Worm (Caenorhabditis elegans): ENCODE results near the gene miga-1.
A peak's percentile ranks its signal among the peaks of the same experiment; 100 is the strongest.

miga-1 gene

DNA sequence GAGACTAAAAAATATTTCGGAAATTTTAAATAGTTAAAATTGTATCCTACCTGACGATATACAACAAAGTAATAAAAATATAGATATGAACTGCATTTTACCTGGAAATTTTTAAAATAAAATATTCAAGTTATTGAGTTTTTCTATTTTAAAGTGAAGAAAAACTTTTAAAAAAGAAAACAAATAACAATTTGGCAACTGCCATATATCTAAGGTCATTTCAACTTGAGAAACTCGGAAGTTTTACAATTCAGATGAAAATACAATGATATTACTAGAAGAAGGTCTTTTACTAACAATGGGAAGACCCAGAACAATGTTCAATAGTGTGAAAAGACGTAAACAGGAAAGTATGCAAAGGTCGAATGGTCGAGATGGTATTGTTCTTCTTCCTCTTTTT lies 49.2 kb upstream of the miga-1 start, which contains the start of gene C54D10.10:
Gene C54D10.10, minus strand, starts transcription at position 101 of the 400 bp plus-strand sequence.
- TF ChIP-seq efl-1 (optimal IDR thresholded peaks at IDR 0.05) (no peak), efl-1 (GFP tag; optimal IDR thresholded peaks at IDR 0.05 in 1 of 2) (no peak), ztf-11 (tag; optimal IDR thresholded peaks at IDR 0.05) (no peak), nhr-85 (tag) (no peak), fkh-10 (GFP tag; optimal IDR thresholded peaks at IDR 0.05) (no peak), tbx-2 (tag; optimal IDR thresholded peaks at IDR 0.05) (no peak), mep-1 (tag; optimal IDR thresholded peaks at IDR 0.05) (no peak), egl-13 (tag; optimal IDR thresholded peaks at IDR 0.05) (no peak), nhr-77 (tag; optimal IDR thresholded peaks at IDR 0.05) (no peak), snpc-4 (tag; optimal IDR thresholded peaks at IDR 0.05) (no peak), sptf-1 (tag; optimal IDR thresholded peaks at IDR 0.05) (no peak), ces-1 (GFP tag; optimal IDR thresholded peaks at IDR 0.05) (no peak), nhr-84 (tag; optimal IDR thresholded peaks at IDR 0.05) (no peak), dsc-1 (tag; optimal IDR thresholded peaks at IDR 0.05) (no peak), nhr-28 (tag; optimal IDR thresholded peaks at IDR 0.05) (no peak), ama-1 (optimal IDR thresholded peaks at IDR 0.05) (no peak), snu-23 (GFP tag; optimal IDR thresholded peaks at IDR 0.05) (no peak), lir-3 (tag; optimal IDR thresholded peaks at IDR 0.05; ENCODE audit: poor library complexity) (no peak), pax-3 (tag; optimal IDR thresholded peaks at IDR 0.05) (no peak), ceh-63 (GFP tag; optimal IDR thresholded peaks at IDR 0.05) (no peak), C04F5.9 (tag; optimal IDR thresholded peaks at IDR 0.05) (no peak)

DNA sequence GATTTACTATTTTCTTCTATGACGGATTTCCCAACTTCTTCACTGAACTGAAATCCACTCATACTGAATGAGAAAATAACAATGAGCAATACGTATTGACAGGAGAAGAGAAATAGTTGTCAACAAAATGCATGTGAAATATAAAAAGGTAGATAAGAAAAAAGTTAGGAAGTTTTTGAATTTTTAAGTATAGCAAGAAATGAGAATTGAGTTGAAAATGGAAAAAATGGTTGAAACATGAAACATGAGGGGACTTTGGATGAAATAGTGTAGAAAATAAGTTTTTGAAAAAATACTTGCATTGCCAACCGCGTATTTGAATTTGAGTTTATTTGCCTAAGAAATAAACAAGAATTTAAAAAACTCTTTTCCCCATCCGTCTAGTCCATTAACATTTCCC lies 46.2 kb upstream of the miga-1 start, which contains the start of the genes pals-38 and C54D10.9:
Gene pals-38, minus strand, starts transcription at position 101 of the 400 bp plus-strand sequence.
Gene C54D10.9, plus strand, starts transcription at position 259 of the 400 bp plus-strand sequence.
- no peak for TF ChIP-seq efl-1 (optimal IDR thresholded peaks at IDR 0.05)
- peak in 1 of 2 experiments; percentile 79 for TF ChIP-seq efl-1 (GFP tag; optimal IDR thresholded peaks at IDR 0.05 in 1 of 2)
- TF ChIP-seq nhr-47 (tag; optimal IDR thresholded peaks at IDR 0.05) = no peak

DNA sequence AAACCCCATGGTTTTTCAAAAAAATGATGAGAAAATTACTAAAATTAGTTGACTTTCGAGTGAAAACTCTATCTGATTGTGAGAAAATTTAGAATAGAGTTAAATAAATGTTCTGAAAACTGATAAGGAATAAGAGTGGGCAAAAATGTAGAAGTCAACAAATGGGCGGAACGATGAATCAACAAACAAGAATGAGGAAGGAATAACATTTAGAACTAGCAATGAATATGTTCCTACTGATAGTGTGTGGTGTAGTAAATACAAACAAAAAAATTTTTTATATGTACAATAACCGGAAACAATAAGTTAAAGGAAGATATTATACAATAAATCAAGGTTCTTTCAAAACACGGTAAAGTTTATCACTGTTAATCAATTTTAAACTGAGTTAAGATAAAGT lies 43.1 kb upstream of the miga-1 start, which contains the start of gene pals-39:
Gene pals-39, minus strand, starts transcription at position 101 of the 400 bp plus-strand sequence.
- TF ChIP-seq irx-1 (tag; optimal IDR thresholded peaks at IDR 0.05) (no peak), skn-1 (tag; optimal IDR thresholded peaks at IDR 0.05) (no peak), ceh-88 (GFP tag; IDR thresholded peaks at IDR 0.05) (no peak), sup-37 (GFP tag; optimal IDR thresholded peaks at IDR 0.05) (no peak), lsy-2 (tag; optimal IDR thresholded peaks at IDR 0.05) (no peak), dpl-1 (GFP tag; optimal IDR thresholded peaks at IDR 0.05) (no peak), zip-4 (GFP tag; optimal IDR thresholded peaks at IDR 0.05) (no peak), nhr-12 (tag; optimal IDR thresholded peaks at IDR 0.05) (no peak), ceh-82 (tag; optimal IDR thresholded peaks at IDR 0.05) (no peak), xbp-1 (tag; optimal IDR thresholded peaks at IDR 0.05) (no peak), ztf-4 (tag; optimal IDR thresholded peaks at IDR 0.05) (no peak)

DNA sequence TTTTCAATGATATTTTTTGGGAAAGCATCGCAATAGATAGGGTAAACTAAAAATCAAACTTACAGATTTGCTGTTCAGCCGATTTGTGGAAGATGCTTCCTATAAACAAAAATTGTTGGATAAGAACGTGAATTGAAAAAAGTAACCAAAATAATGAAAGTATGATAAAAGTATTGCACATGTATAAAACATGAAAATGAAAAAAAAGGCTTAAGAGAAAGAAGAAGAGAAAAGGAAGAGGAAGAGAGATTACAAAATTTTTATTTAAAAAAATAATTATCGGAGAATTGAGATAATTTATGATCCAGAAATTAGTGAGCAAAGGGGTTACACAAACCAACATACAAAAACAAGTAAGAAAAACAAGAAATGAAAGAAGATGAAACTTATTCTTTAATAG lies 40.8 kb upstream of the miga-1 start, which contains the start of gene pals-37:
Gene pals-37, minus strand, starts transcription at position 101 of the 400 bp plus-strand sequence.
- TF ChIP-seq mef-2 (tag; optimal IDR thresholded peaks at IDR 0.05) = no peak
- no peak for TF ChIP-seq alr-1 (tag; optimal IDR thresholded peaks at IDR 0.05; ENCODE audit: borderline replicate concordance)
- TF ChIP-seq mab-9 (GFP tag; IDR thresholded peaks at IDR 0.05) = no peak
- no peak for TF ChIP-seq lin-15B (tag; optimal IDR thresholded peaks at IDR 0.05)
- TF ChIP-seq ama-1 (optimal IDR thresholded peaks at IDR 0.05) = no peak
- no peak for TF ChIP-seq nhr-90 (tag; optimal IDR thresholded peaks at IDR 0.05; ENCODE audit: poor library complexity)
- no peak for TF ChIP-seq jun-1 (tag; optimal IDR thresholded peaks at IDR 0.05)
- TF ChIP-seq lsy-2 (tag; optimal IDR thresholded peaks at IDR 0.05) = no peak
- no peak for TF ChIP-seq isw-1 (GFP tag; IDR thresholded peaks at IDR 0.05)
- no peak for TF ChIP-seq sox-4 (tag; optimal IDR thresholded peaks at IDR 0.05)
- no peak for TF ChIP-seq lin-13 (GFP tag; optimal IDR thresholded peaks at IDR 0.05)
- no peak for TF ChIP-seq tbx-2 (tag; optimal IDR thresholded peaks at IDR 0.05)
- no peak for TF ChIP-seq fkh-10 (GFP tag; optimal IDR thresholded peaks at IDR 0.05)
- no peak for TF ChIP-seq efl-1 (optimal IDR thresholded peaks at IDR 0.05)
- no peak for TF ChIP-seq efl-1 (GFP tag; optimal IDR thresholded peaks at IDR 0.05 in 1 of 2)
- no peak for TF ChIP-seq ceh-63 (GFP tag; optimal IDR thresholded peaks at IDR 0.05)
- no peak for TF ChIP-seq skn-1 (tag; optimal IDR thresholded peaks at IDR 0.05)

Measured in whole organism, L1 larva.